Fruit fly (Drosophila melanogaster): ENCODE data around the gene for.

The for gene

DNA sequence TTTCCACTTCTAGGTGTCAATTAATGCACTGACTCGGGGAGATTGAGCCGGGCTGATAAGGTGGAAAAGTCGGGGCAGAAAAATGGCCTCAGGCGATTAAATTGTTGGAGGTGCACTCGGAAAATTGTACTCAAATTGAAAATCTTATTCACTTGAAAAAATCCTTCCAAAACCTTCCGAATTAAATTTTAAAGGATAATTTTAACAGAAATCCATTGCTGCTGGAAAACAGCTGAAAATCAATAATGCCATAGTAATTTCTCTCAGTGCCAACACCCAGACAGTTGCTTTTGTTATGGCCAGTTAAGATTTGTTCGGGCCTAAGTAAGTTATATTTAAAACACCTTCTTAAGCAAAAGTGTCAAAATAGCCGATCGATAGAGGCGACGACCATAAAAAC, 55.9 kb downstream of the for start (continued):
- TF ChIP-seq Spps (tag; optimal IDR thresholded peaks at IDR 0.05): peak; percentile 13
- TF ChIP-seq ab (GFP tag; optimal IDR thresholded peaks at IDR 0.05): no peak
- TF ChIP-seq CG33213 (GFP tag; optimal IDR thresholded peaks at IDR 0.05): no peak
- TF ChIP-seq CG2202 (tag; optimal IDR thresholded peaks at IDR 0.05): peak; percentile 43
- TF ChIP-seq pum (GFP tag; optimal IDR thresholded peaks at IDR 0.05): peak; percentile 37
- TF ChIP-seq CG7928 (GFP tag; optimal IDR thresholded peaks at IDR 0.05): no peak
- TF ChIP-seq Optix (GFP tag; IDR thresholded peaks at IDR 0.05): peak; percentile 39; the same call in 1 of the 3 replicates
- TF ChIP-seq bsh (GFP tag; optimal IDR thresholded peaks at IDR 0.05): peak in 1 of 2 experiments; percentile 76
- no peak for TF ChIP-seq CG17802 (tag; optimal IDR thresholded peaks at IDR 0.05)
- no peak for TF ChIP-seq Mad (GFP tag; optimal IDR thresholded peaks at IDR 0.05)
- no peak for TF ChIP-seq CG31388 (GFP tag; optimal IDR thresholded peaks at IDR 0.05)
- no peak for TF ChIP-seq CG11723 (GFP tag; optimal IDR thresholded peaks at IDR 0.05)
- TF ChIP-seq her (GFP tag; optimal IDR thresholded peaks at IDR 0.05): no peak
- no peak for TF ChIP-seq lov (optimal IDR thresholded peaks at IDR 0.05)
- no peak for TF ChIP-seq lov (GFP tag; IDR thresholded peaks at IDR 0.05)
- no peak for TF ChIP-seq gsb (GFP tag; IDR thresholded peaks at IDR 0.05)
- TF ChIP-seq PHDP (tag; optimal IDR thresholded peaks at IDR 0.05): no peak
- TF ChIP-seq corto (GFP tag; optimal IDR thresholded peaks at IDR 0.05): no peak
- TF ChIP-seq CG8089 (GFP tag; optimal IDR thresholded peaks at IDR 0.05): no peak
- TF ChIP-seq dysf (GFP tag; IDR thresholded peaks at IDR 0.05): 0 out of 3 replicates have a peak, but pooled peaks have one; percentile 30
- TF ChIP-seq usp (GFP tag; optimal IDR thresholded peaks at IDR 0.05): no peak
- no peak for TF ChIP-seq CG3281 (GFP tag; optimal IDR thresholded peaks at IDR 0.05)
- TF ChIP-seq Med (GFP tag): peak; percentile 60
- no peak for TF ChIP-seq bigmax (GFP tag; optimal IDR thresholded peaks at IDR 0.05)
- peak; percentile 5 for TF ChIP-seq Hr3 (GFP tag; optimal IDR thresholded peaks at IDR 0.05)
- TF ChIP-seq CG30431 (GFP tag; optimal IDR thresholded peaks at IDR 0.05): peak; percentile 36
- TF ChIP-seq Oli (tag; optimal IDR thresholded peaks at IDR 0.05): peak; percentile 32
- TF ChIP-seq Ptx1 (GFP tag; IDR thresholded peaks at IDR 0.05): no peak
- TF ChIP-seq Xrp1 (GFP tag; IDR thresholded peaks at IDR 0.05): peak; percentile 72
- TF ChIP-seq CG13775 (GFP tag; optimal IDR thresholded peaks at IDR 0.05): peak; percentile 31
- TF ChIP-seq CG7786 (GFP tag; optimal IDR thresholded peaks at IDR 0.05): peak; percentile 5
- no peak for TF ChIP-seq bowl (GFP tag; IDR thresholded peaks at IDR 0.05)
- TF ChIP-seq CG2889 (GFP tag; IDR thresholded peaks at IDR 0.05): no peak
- no peak for TF ChIP-seq CG12219 (GFP tag; optimal IDR thresholded peaks at IDR 0.05)
- 0 out of 2 replicates have a peak, but pooled peaks have one; percentile 9 for TF ChIP-seq CG31441 (GFP tag; IDR thresholded peaks at IDR 0.05)
- TF ChIP-seq Lhr (GFP tag; optimal IDR thresholded peaks at IDR 0.05): no peak
- no peak for TF ChIP-seq Nf-YC (tag; optimal IDR thresholded peaks at IDR 0.05)
- TF ChIP-seq CG8944 (GFP tag; optimal IDR thresholded peaks at IDR 0.05): no peak
- no peak for TF ChIP-seq Atf6 (GFP tag; IDR thresholded peaks at IDR 0.05)
- peak; percentile 55 for TF ChIP-seq nmo (GFP tag; optimal IDR thresholded peaks at IDR 0.05)
- peak; percentile 37 for TF ChIP-seq grau (tag; optimal IDR thresholded peaks at IDR 0.05)
- TF ChIP-seq ssp (GFP tag; IDR thresholded peaks at IDR 0.05): peak; percentile 15; the same call in 1 of the 2 replicates
- TF ChIP-seq CG14441 (GFP tag; IDR thresholded peaks at IDR 0.05): no peak
- no peak for TF ChIP-seq Sin3A (optimal IDR thresholded peaks at IDR 0.05)
- TF ChIP-seq sob (GFP tag; IDR thresholded peaks at IDR 0.05): 0 out of 2 replicates have a peak, but pooled peaks have one; percentile 39
- 0 out of 2 replicates have a peak, but pooled peaks have one; percentile 16 for TF ChIP-seq CG3847 (GFP tag; IDR thresholded peaks at IDR 0.05)
- TF ChIP-seq CG10979 (tag; optimal IDR thresholded peaks at IDR 0.05): peak; percentile 60
- TF ChIP-seq disco-r (GFP tag; optimal IDR thresholded peaks at IDR 0.05): no peak
- TF ChIP-seq CG10274 (GFP tag; optimal IDR thresholded peaks at IDR 0.05): no peak
- 0 out of 3 replicates have a peak, but pooled peaks have one; percentile 22 for TF ChIP-seq CG2199 (GFP tag; IDR thresholded peaks at IDR 0.05)
- peak; percentile 28 for TF ChIP-seq fd96Cb (tag; optimal IDR thresholded peaks at IDR 0.05)
- TF ChIP-seq crol (GFP tag; IDR thresholded peaks at IDR 0.05): no peak
- no peak for TF ChIP-seq br (optimal IDR thresholded peaks at IDR 0.05)
